Worm (Caenorhabditis elegans): ENCODE measurements around the gene pdha-1.

ce11 chrII:8099212-8099784, 33.2 kb downstream of the pdha-1 start:
- no peak for TF ChIP-seq mdl-1 (tag; optimal IDR thresholded peaks at IDR 0.05)
- TF ChIP-seq tbx-2 (tag; optimal IDR thresholded peaks at IDR 0.05), result no peak
- no peak for TF ChIP-seq ama-1 (optimal IDR thresholded peaks at IDR 0.05)
- no peak for TF ChIP-seq fkh-10 (GFP tag; optimal IDR thresholded peaks at IDR 0.05)
- TF ChIP-seq fkh-4 (tag; optimal IDR thresholded peaks at IDR 0.05; ENCODE audit: borderline replicate concordance), result no peak

Measured in whole organism, L1 larva.